Fruit fly (Drosophila melanogaster) whole organism, embryonic: ENCODE results near the gene Ldaf1.

Experiments used
- Asciz ChIP-seq: fragments of 200-800 bp; sonication (Bioruptor generic); optimal IDR thresholded peaks from 2 replicates; lab custom pipeline; 2017; ENCODE audit warnings: missing biosample characterization, mild to moderate bottlenecking, missing genetic modification characterization, missing genetic modification reagents
- Bdp1 ChIP-seq: fragments of 200-800 bp; sonication (Bioruptor generic); optimal IDR thresholded peaks from 3 replicates; lab custom pipeline; 2016; ENCODE audit warnings: missing biosample characterization, missing genetic modification characterization
- CG10274 ChIP-seq: fragments of 200-800 bp; sonication (Bioruptor generic); optimal IDR thresholded peaks from 3 replicates; lab custom pipeline; 2017; ENCODE audit warnings: missing biosample characterization, mild to moderate bottlenecking, missing genetic modification characterization
- CG10979 ChIP-seq: fragments of 200-800 bp; sonication (Bioruptor generic); optimal IDR thresholded peaks from 2 replicates; lab custom pipeline; 2018; ENCODE audit warnings: missing biosample characterization, mild to moderate bottlenecking, missing genetic modification characterization, moderate library complexity
- CG12219 ChIP-seq: fragments of 200-800 bp; sonication (Bioruptor generic); optimal IDR thresholded peaks from 3 replicates; lab custom pipeline; 2018; ENCODE audit warnings: missing biosample characterization, mild to moderate bottlenecking, missing genetic modification characterization
- CG12299 ChIP-seq: fragments of 200-800 bp; sonication (Bioruptor generic); optimal IDR thresholded peaks from 2 replicates; lab custom pipeline; 2018; ENCODE audit warnings: missing biosample characterization, mild to moderate bottlenecking, missing genetic modification characterization
- CG12391 ChIP-seq: fragments of 200-800 bp; sonication (Bioruptor generic); optimal IDR thresholded peaks from 3 replicates; lab custom pipeline; 2018; ENCODE audit warnings: missing biosample characterization, mild to moderate bottlenecking, missing genetic modification characterization, moderate library complexity
- CG12659 ChIP-seq: fragments of 200-800 bp; sonication (Bioruptor generic); optimal IDR thresholded peaks from 3 replicates; lab custom pipeline; 2017; ENCODE audit warnings: mild to moderate bottlenecking, missing biosample characterization, missing genetic modification reagents, missing genetic modification characterization
- CG12769 ChIP-seq: fragments of 200-800 bp; sonication (Bioruptor generic); optimal IDR thresholded peaks from 2 replicates; lab custom pipeline; 2019; ENCODE audit warnings: missing biosample characterization, mild to moderate bottlenecking, missing genetic modification characterization, moderate library complexity
- CG12942 ChIP-seq: fragments of 200-800 bp; sonication (Bioruptor generic); optimal IDR thresholded peaks from 3 replicates; lab custom pipeline; 2016; ENCODE audit warnings: missing biosample characterization, missing genetic modification characterization
- CG14710 ChIP-seq: fragments of 200-800 bp; sonication (Bioruptor generic); optimal IDR thresholded peaks from 3 replicates; lab custom pipeline; 2019; ENCODE audit warnings: missing biosample characterization, mild to moderate bottlenecking, missing genetic modification characterization, moderate library complexity
- CG17186 ChIP-seq: fragments of 200-800 bp; sonication (Bioruptor generic); optimal IDR thresholded peaks from 3 replicates; lab custom pipeline; 2017; ENCODE audit warnings: missing biosample characterization, missing genetic modification reagents, missing genetic modification characterization
- CG17361 ChIP-seq: fragments of 200-800 bp; sonication (Bioruptor generic); IDR thresholded peaks from 3 replicates; pipeline ENCODE4 v1.3.6; 2022; ENCODE audit warnings: missing biosample characterization, missing genetic modification characterization
- CG2712 ChIP-seq: fragments of 200-800 bp; optimal IDR thresholded peaks from 3 replicates; lab custom pipeline; 2019; ENCODE audit warnings: missing biosample characterization, mild to moderate bottlenecking, missing genetic modification characterization, moderate library complexity
- CG30403 ChIP-seq: fragments of 200-800 bp; sonication (Bioruptor generic); optimal IDR thresholded peaks from 3 replicates; lab custom pipeline; 2016; ENCODE audit warnings: missing biosample characterization, missing genetic modification characterization
- CG32772 ChIP-seq: fragments of 200-800 bp; sonication (Bioruptor generic); IDR thresholded peaks from 2 replicates; pipeline ENCODE4 v1.3.6; 2022; ENCODE audit warnings: missing biosample characterization, missing genetic modification characterization
- CG4360 ChIP-seq: fragments of 200-800 bp; sonication (Bioruptor generic); IDR thresholded peaks from 2 replicates; pipeline ENCODE4 v1.3.6; 2022; ENCODE audit warnings: missing biosample characterization, missing genetic modification characterization
- CG4617 ChIP-seq: fragments of 200-800 bp; sonication (Bioruptor generic); optimal IDR thresholded peaks from 3 replicates; lab custom pipeline; 2016; ENCODE audit warnings: missing biosample characterization, missing genetic modification characterization, borderline replicate concordance
- CG7928 ChIP-seq: fragments of 200-800 bp; sonication (Bioruptor generic); optimal IDR thresholded peaks from 2 replicates; lab custom pipeline; 2017; ENCODE audit warnings: missing biosample characterization, mild to moderate bottlenecking, missing genetic modification characterization
- CG9876 ChIP-seq: fragments of 200-800 bp; sonication (Bioruptor generic); optimal IDR thresholded peaks from 2 replicates; lab custom pipeline; 2016; ENCODE audit warnings: missing biosample characterization, missing genetic modification characterization
- D19B ChIP-seq: fragments of 200-800 bp; sonication (Bioruptor generic); optimal IDR thresholded peaks from 2 replicates; lab custom pipeline; 2017; ENCODE audit warnings: missing biosample characterization, mild to moderate bottlenecking, missing genetic modification characterization
- E2f2 ChIP-seq: fragments of 200-800 bp; sonication (Bioruptor generic); IDR thresholded peaks from 2 replicates; pipeline ENCODE4 v1.3.6; 2022; ENCODE audit warnings: missing biosample characterization, missing genetic modification characterization
- Ets65A ChIP-seq: fragments of 200-800 bp; sonication (Bioruptor generic); peaks from one replicate; lab custom pipeline; 2016; ENCODE audit warnings: missing biosample characterization, missing genetic modification characterization
- Ets97D ChIP-seq: fragments of 200-800 bp; sonication (Bioruptor generic); optimal IDR thresholded peaks from 3 replicates; lab custom pipeline; 2016; ENCODE audit warnings: missing biosample characterization, missing genetic modification characterization
- Fer1 ChIP-seq: fragments of 200-800 bp; sonication (Bioruptor generic); optimal IDR thresholded peaks from 2 replicates; lab custom pipeline; 2017; ENCODE audit warnings: missing biosample characterization, mild to moderate bottlenecking, missing genetic modification characterization
- Lhr ChIP-seq: fragments of 200-800 bp; sonication (Bioruptor generic); optimal IDR thresholded peaks from 3 replicates; lab custom pipeline; 2017; ENCODE audit warnings: mild to moderate bottlenecking, missing biosample characterization, missing genetic modification reagents, missing genetic modification characterization
- MESR4 ChIP-seq: fragments of 200-800 bp; sonication (Bioruptor generic); optimal IDR thresholded peaks from 2 replicates; lab custom pipeline; 2018; ENCODE audit warnings: missing biosample characterization, mild to moderate bottlenecking, missing genetic modification characterization, moderate library complexity
- Myb ChIP-seq: fragments of 200-800 bp; sonication (Bioruptor generic); optimal IDR thresholded peaks from 2 replicates; lab custom pipeline; 2016; ENCODE audit warnings: missing biosample characterization, missing genetic modification characterization
- NFAT ChIP-seq: fragments of 200-800 bp; sonication (Bioruptor generic); IDR thresholded peaks from 2 replicates; pipeline ENCODE4 v1.3.6; 2022; ENCODE audit warnings: missing biosample characterization, missing genetic modification characterization
- Neu2 ChIP-seq: fragments of 200-800 bp; sonication (Bioruptor generic); optimal IDR thresholded peaks from 3 replicates; lab custom pipeline; 2016; ENCODE audit warnings: missing biosample characterization, missing genetic modification characterization, borderline replicate concordance
- Pdp1 ChIP-seq, 2 experiments: fragments of 200-800 bp; sonication (Bioruptor generic); optimal IDR thresholded peaks; 3 replicates each; lab custom pipeline; 2016; ENCODE audit warnings: missing biosample characterization in 2 of 2, missing genetic modification characterization in 2 of 2, mild to moderate bottlenecking in 1 of 2, moderate library complexity in 1 of 2
- Sin3A ChIP-seq: fragments of >200 bp; optimal IDR thresholded peaks from 2 replicates; lab custom pipeline; 2018
- Stat92E ChIP-seq, 3 experiments: fragments of >200 bp in 2 of 3; fragments of 200-800 bp in 1 of 3; sonication (Bioruptor generic) in 1 of 3; optimal IDR thresholded peaks; 2 replicates each; lab custom pipeline; 2017 to 2019; ENCODE audit warnings: missing biosample characterization in 3 of 3, missing genetic modification characterization in 3 of 3, mild to moderate bottlenecking in 1 of 3, moderate library complexity in 1 of 3
- Tbp ChIP-seq: fragments of >200 bp; optimal IDR thresholded peaks from 2 replicates; lab custom pipeline; 2018; ENCODE audit warnings: missing biosample characterization, missing genetic modification characterization
- YL-1 ChIP-seq: fragments of 200-800 bp; sonication (Bioruptor generic); optimal IDR thresholded peaks from 3 replicates; lab custom pipeline; 2017; ENCODE audit warnings: missing biosample characterization, mild to moderate bottlenecking, missing genetic modification characterization
- az2 ChIP-seq: fragments of 200-800 bp; sonication (Bioruptor generic); optimal IDR thresholded peaks from 3 replicates; lab custom pipeline; 2016; ENCODE audit warnings: missing biosample characterization, missing genetic modification characterization
- ci ChIP-seq: fragments of 200-800 bp; sonication (Bioruptor generic); IDR thresholded peaks from 3 replicates; pipeline ENCODE4 v1.3.6; 2022; ENCODE audit warnings: missing biosample characterization, missing genetic modification characterization
- crol ChIP-seq: fragments of 200-800 bp; sonication (Bioruptor generic); IDR thresholded peaks from 2 replicates; pipeline ENCODE4 v1.3.6; 2022; ENCODE audit warnings: missing biosample characterization, missing genetic modification characterization
- crp ChIP-seq, 2 experiments: fragments of 200-800 bp; sonication (Bioruptor generic); optimal IDR thresholded peaks; 2 replicates in 1 of 2; 3 replicates in 1 of 2; lab custom pipeline; 2017; ENCODE audit warnings: missing biosample characterization in 2 of 2, missing genetic modification characterization in 2 of 2, mild to moderate bottlenecking in 1 of 2, moderate library complexity in 1 of 2
- dmrt99B ChIP-seq: fragments of 200-800 bp; sonication (Bioruptor generic); optimal IDR thresholded peaks from 2 replicates; lab custom pipeline; 2018; ENCODE audit warnings: missing biosample characterization, mild to moderate bottlenecking, missing genetic modification characterization, moderate library complexity
- gro ChIP-seq: fragments of 200-800 bp; sonication (Bioruptor generic); optimal IDR thresholded peaks from 2 replicates; lab custom pipeline; 2016; ENCODE audit warnings: missing biosample characterization, missing genetic modification characterization
- jigr1 ChIP-seq: fragments of 200-800 bp; sonication (Bioruptor generic); IDR thresholded peaks from 3 replicates; pipeline ENCODE4 v1.3.6; 2022; ENCODE audit warnings: missing biosample characterization, missing genetic modification characterization
- nmo ChIP-seq: fragments of 200-800 bp; sonication (Bioruptor generic); optimal IDR thresholded peaks from 2 replicates; lab custom pipeline; 2018; ENCODE audit warnings: missing biosample characterization, mild to moderate bottlenecking, missing genetic modification characterization, moderate library complexity
- p53 ChIP-seq: fragments of 200-800 bp; sonication (Bioruptor generic); optimal IDR thresholded peaks from 2 replicates; lab custom pipeline; 2016; ENCODE audit warnings: missing biosample characterization, missing genetic modification characterization
- schlank ChIP-seq: fragments of 200-800 bp; sonication (Bioruptor generic); optimal IDR thresholded peaks from 2 replicates; lab custom pipeline; 2018; ENCODE audit warnings: missing biosample characterization, mild to moderate bottlenecking, missing genetic modification characterization
- sens ChIP-seq: fragments of 200-800 bp; sonication (Bioruptor generic); peaks from one replicate; lab custom pipeline; 2016; ENCODE audit warnings: missing biosample characterization, missing genetic modification characterization
- sob ChIP-seq: fragments of 200-800 bp; sonication (Bioruptor generic); IDR thresholded peaks from 2 replicates; pipeline ENCODE4 v1.3.6; 2022; ENCODE audit warnings: missing biosample characterization, missing genetic modification characterization
- tx ChIP-seq: fragments of 200-800 bp; sonication (Bioruptor generic); optimal IDR thresholded peaks from 2 replicates; lab custom pipeline; 2016; ENCODE audit warnings: missing biosample characterization, missing genetic modification characterization
- vvl ChIP-seq: fragments of 200-800 bp; sonication (Bioruptor generic); IDR thresholded peaks from 2 replicates; pipeline ENCODE4 v1.3.6; 2022; ENCODE audit warnings: missing biosample characterization, missing genetic modification characterization

The Ldaf1 gene

DNA sequence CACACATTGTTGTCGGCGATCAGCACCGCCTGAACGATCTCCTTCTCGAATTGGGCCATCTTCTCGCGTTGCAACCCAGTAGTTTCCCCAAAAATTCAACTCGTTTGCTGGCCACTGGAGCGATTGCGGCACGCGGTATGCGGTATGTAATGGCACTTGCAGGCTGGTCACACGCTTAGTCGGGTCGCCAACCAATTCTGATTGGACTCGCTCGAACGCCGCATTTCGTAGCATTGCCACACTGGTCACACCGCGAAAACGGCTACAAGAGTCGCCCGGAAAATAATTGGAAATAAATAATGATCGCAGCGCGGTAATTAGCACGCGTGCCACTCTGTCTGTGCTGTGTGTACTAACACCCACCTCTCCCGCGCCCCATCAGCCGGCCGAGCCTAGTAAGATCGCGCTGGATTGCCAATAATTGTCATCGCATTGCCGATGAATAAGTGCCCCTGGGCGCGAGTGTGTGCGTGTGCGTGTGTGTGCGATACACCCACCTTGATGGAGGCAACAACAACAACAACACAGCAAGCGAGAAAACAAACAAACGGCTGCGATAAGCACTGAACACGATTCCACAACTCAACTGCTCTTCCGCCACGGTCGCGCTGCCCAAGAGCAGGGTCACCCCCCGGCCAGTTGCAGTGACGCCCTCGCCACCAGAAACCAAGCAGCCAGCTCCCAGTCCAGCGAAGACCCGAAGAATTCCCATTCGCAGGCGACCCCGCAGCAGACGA lies 21.2 kb upstream of the Ldaf1 start, which contains the start of the genes eIF2Bepsilon and Ocrl (continued):
- peak in 1 of 3 experiments; percentile 6 for TF ChIP-seq Stat92E (GFP tag; optimal IDR thresholded peaks at IDR 0.05; lab: Kevin White, UChicago)
- TF ChIP-seq tx (GFP tag; lab: Kevin White, UChicago), result no peak
- no peak for TF ChIP-seq CG32772 (GFP tag; lab: Robert Waterston, UW)
- peak; percentile 59 for TF ChIP-seq CG10274 (GFP tag; lab: Kevin White, UChicago)
- no peak for TF ChIP-seq CG12299 (tag; lab: Kevin White, UChicago)
- peak; percentile 77 for TF ChIP-seq Sin3A
- TF ChIP-seq Lhr (GFP tag; lab: Kevin White, UChicago), result peak; percentile 83
- TF ChIP-seq Asciz (GFP tag; lab: Kevin White, UChicago), result no peak
- no peak for TF ChIP-seq dmrt99B
- TF ChIP-seq YL-1 (GFP tag; lab: Kevin White, UChicago), result peak; percentile 73
- peak; percentile 39; the same call in 1 of the 2 replicates for TF ChIP-seq vvl
- peak; percentile 12 for TF ChIP-seq CG12219
- peak; percentile 86 for TF ChIP-seq Myb
- peak; percentile 42 for TF ChIP-seq gro
- peak; percentile 93 for TF ChIP-seq CG4360 (GFP tag; lab: Robert Waterston, UW)
- no peak for TF ChIP-seq crol (GFP tag; lab: Robert Waterston, UW)
- TF ChIP-seq Ets97D (GFP tag; lab: Kevin White, UChicago), result peak; percentile 49
- TF ChIP-seq CG30403 (GFP tag; lab: Kevin White, UChicago), result peak; percentile 4
- peak; percentile 46; the same call in 1 of the 2 replicates for TF ChIP-seq E2f2 (GFP tag; lab: Robert Waterston, UW)
- peak; percentile 62 for TF ChIP-seq CG14710 (tag; lab: Kevin White, UChicago)
- peak; percentile 29 for TF ChIP-seq CG2712 (tag; lab: Kevin White, UChicago)
- no peak for TF ChIP-seq sob (GFP tag; lab: Robert Waterston, UW)
- peak; percentile 30; the same call in 1 of the 3 replicates for TF ChIP-seq ci
- peak; percentile 88 for TF ChIP-seq MESR4
- TF ChIP-seq CG7928 (GFP tag; lab: Kevin White, UChicago), result peak; percentile 6
- peak; percentile 77 for TF ChIP-seq CG12659 (GFP tag; lab: Kevin White, UChicago)
- peak; percentile 7 for TF ChIP-seq Bdp1
- TF ChIP-seq Ets65A, result peak; percentile 94
- TF ChIP-seq crp (GFP tag; optimal IDR thresholded peaks at IDR 0.05; lab: Kevin White, UChicago), result peak in 1 of 2 experiments; percentile 35
- peak; percentile 39 for TF ChIP-seq nmo (GFP tag; lab: Kevin White, UChicago)
- peak; percentile 92 for TF ChIP-seq CG4617 (GFP tag; lab: Kevin White, UChicago)
- peak; percentile 33 for TF ChIP-seq CG12391
- peak; percentile 20 for TF ChIP-seq sens (GFP tag; lab: Kevin White, UChicago)
- TF ChIP-seq schlank, result no peak
- no peak for TF ChIP-seq Tbp (GFP tag; lab: Kevin White, UChicago)
- TF ChIP-seq CG17186 (GFP tag; lab: Kevin White, UChicago), result peak; percentile 65
- TF ChIP-seq jigr1 (GFP tag; lab: Robert Waterston, UW), result no peak
- TF ChIP-seq az2 (GFP tag; lab: Kevin White, UChicago), result no peak
- no peak for TF ChIP-seq CG12942
- TF ChIP-seq CG10979 (tag; lab: Kevin White, UChicago), result peak; percentile 1
- peak; percentile 78 for TF ChIP-seq Neu2
- no peak for TF ChIP-seq CG17361
- peak; percentile 31 for TF ChIP-seq CG9876 (GFP tag; lab: Kevin White, UChicago)
- TF ChIP-seq NFAT (GFP tag; lab: Robert Waterston, UW), result 0 out of 2 replicates have a peak, but pooled peaks have one; percentile 4
- peak; percentile 53 for TF ChIP-seq Fer1 (GFP tag; lab: Kevin White, UChicago)
- TF ChIP-seq Pdp1 (GFP tag; optimal IDR thresholded peaks at IDR 0.05; lab: Kevin White, UChicago), result peak in 1 of 2 experiments; percentile 55
- TF ChIP-seq CG12769 (tag; lab: Kevin White, UChicago), result no peak
- TF ChIP-seq D19B (GFP tag; lab: Kevin White, UChicago), result no peak
- peak; percentile 6 for TF ChIP-seq p53 (GFP tag; lab: Kevin White, UChicago)
